Worm (Caenorhabditis elegans): ENCODE results near the gene chst-1.

DNA sequence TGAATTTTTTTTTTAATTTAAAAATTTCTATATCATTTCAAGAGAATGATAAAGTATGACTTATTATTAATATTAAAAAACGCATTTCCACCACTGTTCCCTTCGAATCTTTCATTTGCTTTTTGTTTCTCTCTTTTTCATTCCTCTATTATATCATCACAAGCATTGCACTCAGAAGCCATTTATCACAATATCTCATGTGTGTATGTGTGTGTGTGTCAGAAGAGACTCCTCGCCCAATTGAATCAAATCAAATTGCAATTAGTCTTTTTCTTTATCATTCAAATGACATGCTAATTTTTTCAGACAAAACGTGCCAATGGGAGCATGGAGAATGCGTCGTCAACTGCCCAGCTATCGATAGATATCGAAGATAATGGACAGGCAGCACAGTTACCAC is 9.4 kb upstream of the chst-1 start, which contains the start of gene unc-105:
- TF ChIP-seq him-1 (tag; optimal IDR thresholded peaks at IDR 0.05) (no peak), W03F9.2 (tag; optimal IDR thresholded peaks at IDR 0.05) (no peak)
